Worm (Caenorhabditis elegans) whole organism, early embryonic: Measurements from ENCODE around the gene srr-4.

Experiments
- ama-1 ChIP-seq: fragments of 150-350 bp; optimal IDR thresholded peaks from 2 replicates; lab custom pipeline; 2014
- hmg-4 ChIP-seq: fragments of 200-800 bp; sonication (Bioruptor generic); optimal IDR thresholded peaks from 2 replicates; lab custom pipeline; 2018; ENCODE audit warnings: mild to moderate bottlenecking, missing genetic modification characterization, missing compliant biosample characterization

DNA sequence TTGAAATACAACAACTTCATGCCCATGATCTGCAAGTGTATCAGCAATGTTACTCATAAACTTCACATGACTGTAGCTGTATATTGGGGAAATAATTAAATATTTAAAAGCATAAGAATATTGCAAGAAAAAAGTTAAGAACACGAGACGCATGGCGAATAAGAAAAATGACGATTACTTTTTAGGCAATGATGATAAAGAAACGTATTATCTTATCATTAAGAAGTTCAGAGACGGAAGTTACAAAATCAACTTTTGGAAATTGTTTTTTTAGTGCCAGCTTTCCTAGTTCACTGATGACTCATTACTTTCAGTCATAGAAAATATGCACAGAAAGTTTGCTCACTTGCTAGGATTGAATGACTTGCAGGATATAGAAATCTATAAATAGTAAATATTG is 18.6 kb upstream of the srr-4 start, which contains the start of gene ugt-7:
- TF ChIP-seq hmg-4 (no peak), ama-1 (lab: Kevin White, UChicago) (no peak)
